Fruit fly (Drosophila melanogaster) S2 (cell line): ENCODE measurements around the gene CG6230.

Experiments
- CG8478 ChIP-seq: fragments of >200 bp; optimal IDR thresholded peaks from 2 replicates; lab custom pipeline; 2018
- CTCF ChIP-seq, 2 experiments: fragments of >200 bp; optimal IDR thresholded peaks; 2 replicates each; lab custom pipeline; 2018

DNA sequence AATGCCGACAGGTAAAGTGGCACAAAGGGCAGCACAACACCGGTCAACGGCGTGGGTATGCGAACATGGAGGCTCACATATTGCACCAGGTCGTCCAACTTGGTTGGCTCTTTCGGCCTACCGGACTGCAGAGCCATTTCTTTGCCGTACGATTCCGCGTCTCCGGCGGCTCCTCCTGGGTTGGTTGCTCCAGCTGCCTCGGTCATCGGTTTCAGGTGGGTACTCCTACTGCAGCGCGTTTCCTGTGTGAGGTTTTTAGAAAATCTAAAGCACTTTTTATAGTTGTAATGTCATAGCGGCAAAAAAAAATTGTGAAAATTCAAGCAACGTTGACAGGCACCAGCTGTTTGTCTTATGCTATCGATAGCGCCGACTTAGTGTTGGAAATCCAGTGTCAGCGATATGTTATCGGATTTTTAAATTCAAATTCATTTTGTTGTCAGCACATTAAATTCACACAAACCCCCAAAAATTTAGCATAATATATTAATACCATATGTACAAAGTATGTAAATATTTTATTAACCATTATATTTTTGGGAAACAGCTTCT lies at the start of gene CG6230:
- TF ChIP-seq CG8478 (lab: Kevin White, UChicago) = no peak
- no peak for TF ChIP-seq CTCF (optimal IDR thresholded peaks at IDR 0.05; lab: Kevin White, UChicago)
